Fruit fly (Drosophila melanogaster): ENCODE data around the gene CG8534.

CG8534 gene

DNA sequence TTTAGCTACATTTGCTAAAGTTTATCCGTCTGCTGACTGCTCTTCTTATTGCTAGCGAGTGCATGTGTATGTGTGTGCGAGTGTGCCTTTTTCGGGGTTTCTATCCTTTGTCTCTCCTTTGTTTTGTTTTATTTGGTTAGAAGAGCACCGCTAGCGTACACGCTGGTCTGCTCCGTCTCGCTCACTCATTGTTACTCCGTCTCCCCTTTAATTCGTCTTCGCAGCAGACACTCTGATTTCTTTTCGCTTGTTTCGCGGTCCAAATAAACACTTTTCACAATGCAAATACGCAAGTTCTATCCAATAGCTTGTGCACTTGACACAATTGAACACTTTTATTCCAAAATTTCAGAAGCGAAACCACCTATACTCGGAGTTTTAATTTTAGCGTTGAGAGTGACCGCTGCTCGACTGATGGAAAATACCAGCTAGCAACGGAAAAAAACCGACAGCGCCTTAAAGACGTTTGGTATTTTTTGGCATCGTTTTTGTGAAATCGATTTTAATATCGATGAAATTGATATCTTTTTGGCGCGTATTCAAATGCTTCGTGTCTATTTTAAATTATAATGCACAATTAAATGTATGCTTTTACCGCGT lies 3.5 kb upstream of the CG8534 start, which contains the start of gene FBXO11:
Gene FBXO11 (minus strand): TSS at position 423 of the 600 bp plus-strand sequence.
- no peak for TF ChIP-seq CG5204 (GFP tag; optimal IDR thresholded peaks at IDR 0.05)
- TF ChIP-seq Hr96 (GFP tag; optimal IDR thresholded peaks at IDR 0.05): peak; percentile 67
- TF ChIP-seq Mnt (GFP tag; optimal IDR thresholded peaks at IDR 0.05): peak; percentile 67
- TF ChIP-seq CG7045 (GFP tag; optimal IDR thresholded peaks at IDR 0.05): peak; percentile 68
- peak; percentile 79 for TF ChIP-seq CG12768 (GFP tag; optimal IDR thresholded peaks at IDR 0.05)
- TF ChIP-seq CG7101 (tag; optimal IDR thresholded peaks at IDR 0.05): peak; percentile 19
- TF ChIP-seq Crg-1 (GFP tag; optimal IDR thresholded peaks at IDR 0.05): peak; percentile 36
- peak; percentile 32 for TF ChIP-seq CG14711 (tag; optimal IDR thresholded peaks at IDR 0.05)
- peak; percentile 87 for TF ChIP-seq pad (GFP tag; optimal IDR thresholded peaks at IDR 0.05)
- TF ChIP-seq tj (GFP tag; optimal IDR thresholded peaks at IDR 0.05): peak; percentile 78
- peak; percentile 58 for TF ChIP-seq CG33017 (tag; optimal IDR thresholded peaks at IDR 0.05)
- TF ChIP-seq ovo (GFP tag; optimal IDR thresholded peaks at IDR 0.05): peak; percentile 2
- no peak for TF ChIP-seq bab1 (GFP tag; optimal IDR thresholded peaks at IDR 0.05)
- TF ChIP-seq kay (GFP tag; ENCODE audit: borderline replicate concordance): no peak
- peak; percentile 86 for TF ChIP-seq CG11617 (GFP tag; optimal IDR thresholded peaks at IDR 0.05)
- peak; percentile 37 for TF ChIP-seq Clk (GFP tag; optimal IDR thresholded peaks at IDR 0.05)
- peak; percentile 81 for TF ChIP-seq cic (GFP tag; optimal IDR thresholded peaks at IDR 0.05)
- TF ChIP-seq toe (GFP tag; optimal IDR thresholded peaks at IDR 0.05): no peak
- TF ChIP-seq CG1620 (GFP tag; optimal IDR thresholded peaks at IDR 0.05): no peak
- TF ChIP-seq cnc (optimal IDR thresholded peaks at IDR 0.05): no peak

DNA sequence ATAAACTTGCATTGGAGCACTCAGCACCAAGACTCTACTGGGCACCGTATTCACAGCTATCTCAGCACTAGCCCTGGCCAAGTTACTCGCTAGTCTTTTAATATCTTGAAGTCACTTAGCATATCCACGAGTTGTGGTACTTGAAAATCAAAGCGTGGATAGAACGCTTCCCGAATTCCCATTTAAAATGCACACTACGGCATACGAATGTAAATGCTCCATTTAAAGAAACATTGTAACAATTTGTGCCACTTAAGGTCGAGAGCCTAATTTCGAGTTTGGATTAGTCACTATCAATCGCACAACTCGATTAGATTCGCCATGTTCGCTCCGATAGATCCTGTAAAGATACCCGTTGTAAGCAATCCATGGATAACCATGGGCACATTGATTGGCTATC lies 1.3 kb downstream of the CG8534 start, which contains the start of gene eloF:
Gene eloF (plus strand): TSS at position 301 of the 400 bp plus-strand sequence.
- TF ChIP-seq tj (GFP tag; optimal IDR thresholded peaks at IDR 0.05): no peak
- no peak for TF ChIP-seq toe (GFP tag; optimal IDR thresholded peaks at IDR 0.05)
- no peak for TF ChIP-seq Hr96 (GFP tag; optimal IDR thresholded peaks at IDR 0.05)
- no peak for TF ChIP-seq Clk (GFP tag; optimal IDR thresholded peaks at IDR 0.05)
- TF ChIP-seq CG33017 (tag; optimal IDR thresholded peaks at IDR 0.05): no peak
- no peak for TF ChIP-seq pad (GFP tag; optimal IDR thresholded peaks at IDR 0.05)
- no peak for TF ChIP-seq Crg-1 (GFP tag; optimal IDR thresholded peaks at IDR 0.05)

DNA sequence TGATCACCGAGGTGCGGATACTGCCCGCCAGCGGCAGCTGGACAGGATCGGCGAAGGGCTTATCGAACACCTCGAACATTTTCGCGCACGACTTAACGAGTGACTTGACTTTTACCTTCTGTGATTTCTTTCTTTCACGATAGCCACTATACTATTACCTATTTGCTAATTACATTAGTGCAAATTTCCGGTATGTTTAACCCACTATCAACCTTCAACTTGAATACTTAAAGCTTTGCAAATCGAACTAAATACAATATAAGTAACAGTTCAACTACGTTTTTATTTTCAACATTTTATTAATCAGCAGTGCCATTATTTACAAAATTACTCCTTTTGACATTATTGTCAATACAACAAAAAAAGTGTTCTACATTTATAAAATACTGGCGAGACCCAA lies 4.3 kb downstream of the CG8534 start, which contains the start of gene CG16904:
Gene CG16904 (minus strand): TSS at position 101 of the 400 bp plus-strand sequence.
- TF ChIP-seq toe (GFP tag; optimal IDR thresholded peaks at IDR 0.05): no peak
- no peak for TF ChIP-seq kay (GFP tag; ENCODE audit: borderline replicate concordance)
- no peak for TF ChIP-seq Crg-1 (GFP tag; optimal IDR thresholded peaks at IDR 0.05)
- no peak for TF ChIP-seq CG12768 (GFP tag; optimal IDR thresholded peaks at IDR 0.05)
- no peak for TF ChIP-seq bab1 (GFP tag; optimal IDR thresholded peaks at IDR 0.05)
- TF ChIP-seq Hr96 (GFP tag; optimal IDR thresholded peaks at IDR 0.05): no peak
- TF ChIP-seq cnc (optimal IDR thresholded peaks at IDR 0.05): no peak
- no peak for TF ChIP-seq cic (GFP tag; optimal IDR thresholded peaks at IDR 0.05)
- TF ChIP-seq pad (GFP tag; optimal IDR thresholded peaks at IDR 0.05): no peak
- TF ChIP-seq CG33017 (tag; optimal IDR thresholded peaks at IDR 0.05): no peak
- no peak for TF ChIP-seq CG7101 (tag; optimal IDR thresholded peaks at IDR 0.05)
- no peak for TF ChIP-seq ovo (GFP tag; optimal IDR thresholded peaks at IDR 0.05)

DNA sequence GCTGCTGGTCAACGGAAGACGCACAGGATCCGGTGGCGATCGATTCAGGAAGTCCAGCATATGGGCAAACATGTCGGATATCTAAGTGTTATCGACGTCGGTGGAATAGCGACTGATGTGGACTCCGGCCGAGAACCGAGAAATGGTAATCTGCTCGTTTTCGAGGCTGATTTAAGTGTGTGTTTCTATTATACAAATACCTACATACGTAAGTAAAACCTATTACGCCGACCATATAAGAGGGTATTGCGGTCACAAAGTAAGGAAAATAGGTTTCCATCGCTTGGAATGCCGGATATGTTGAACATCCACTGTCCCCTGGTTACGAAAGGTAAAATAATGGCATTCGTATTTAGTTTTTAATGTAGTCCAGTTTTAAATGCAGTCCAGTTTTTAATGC lies 5.7 kb downstream of the CG8534 start, which contains the start of gene CG9459:
Gene CG9459 (minus strand): TSS at position 101 of the 400 bp plus-strand sequence.
- TF ChIP-seq CG7101 (tag; optimal IDR thresholded peaks at IDR 0.05) (no peak), CG1620 (GFP tag; optimal IDR thresholded peaks at IDR 0.05) (no peak), toe (GFP tag; optimal IDR thresholded peaks at IDR 0.05) (no peak), Crg-1 (GFP tag; optimal IDR thresholded peaks at IDR 0.05) (no peak), CG5204 (GFP tag; optimal IDR thresholded peaks at IDR 0.05) (no peak), CG11617 (GFP tag; optimal IDR thresholded peaks at IDR 0.05) (no peak), cnc (optimal IDR thresholded peaks at IDR 0.05) (no peak), tj (GFP tag; optimal IDR thresholded peaks at IDR 0.05) (no peak)

DNA sequence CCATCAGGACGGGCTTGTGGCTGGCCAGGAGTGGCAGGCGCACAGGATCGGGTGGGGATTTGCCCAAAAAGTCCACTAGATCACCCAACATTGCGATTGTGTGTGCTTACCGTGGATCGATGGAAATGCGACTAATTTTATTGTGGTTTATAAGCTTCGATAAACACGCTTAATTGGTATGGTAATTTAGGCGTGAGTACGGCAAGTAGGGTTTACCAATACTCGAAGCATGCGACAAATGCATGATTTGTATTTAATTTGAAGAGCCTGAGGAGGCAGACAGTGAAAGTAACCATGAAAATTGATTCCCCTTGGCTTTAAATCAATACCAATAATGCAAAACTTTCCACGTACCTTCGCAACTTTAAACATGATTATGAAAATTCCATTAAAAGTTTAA lies 7.2 kb downstream of the CG8534 start, which contains the start of gene CG9458:
Gene CG9458 (minus strand): TSS at position 101 of the 400 bp plus-strand sequence.
- no peak for TF ChIP-seq CG1620 (GFP tag; optimal IDR thresholded peaks at IDR 0.05)
- TF ChIP-seq CG33017 (tag; optimal IDR thresholded peaks at IDR 0.05): no peak
- no peak for TF ChIP-seq toe (GFP tag; optimal IDR thresholded peaks at IDR 0.05)
- no peak for TF ChIP-seq CG11617 (GFP tag; optimal IDR thresholded peaks at IDR 0.05)
- no peak for TF ChIP-seq CG12768 (GFP tag; optimal IDR thresholded peaks at IDR 0.05)
- no peak for TF ChIP-seq CG7045 (GFP tag; optimal IDR thresholded peaks at IDR 0.05)
- TF ChIP-seq Hr96 (GFP tag; optimal IDR thresholded peaks at IDR 0.05): no peak

DNA sequence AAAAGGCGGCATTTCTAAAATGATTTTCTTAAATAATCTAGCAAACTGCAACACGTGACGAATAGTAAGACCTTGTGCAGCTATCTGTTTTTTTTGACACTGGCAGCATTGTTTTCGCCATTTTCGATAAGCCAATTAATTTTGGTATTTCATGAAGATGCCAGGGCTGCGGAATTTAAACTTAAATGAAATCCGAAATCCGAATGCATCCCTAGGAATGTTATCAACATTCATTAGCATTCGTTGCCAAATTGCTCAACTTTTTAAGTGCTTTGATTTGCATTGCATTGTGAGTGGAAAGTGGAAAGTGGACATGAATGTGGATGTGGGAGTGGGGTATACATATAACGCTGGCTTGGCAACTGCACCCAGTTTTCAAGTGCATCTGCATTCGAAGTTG lies 8.5 kb downstream of the CG8534 start, which contains the start of gene CG42857:
Gene CG42857 (minus strand): TSS at position 101 of the 400 bp plus-strand sequence.
- TF ChIP-seq Clk (GFP tag; optimal IDR thresholded peaks at IDR 0.05): no peak
- no peak for TF ChIP-seq CG14711 (tag; optimal IDR thresholded peaks at IDR 0.05)
- no peak for TF ChIP-seq Hr96 (GFP tag; optimal IDR thresholded peaks at IDR 0.05)
- TF ChIP-seq pad (GFP tag; optimal IDR thresholded peaks at IDR 0.05): no peak
- no peak for TF ChIP-seq CG7045 (GFP tag; optimal IDR thresholded peaks at IDR 0.05)
- TF ChIP-seq cic (GFP tag; optimal IDR thresholded peaks at IDR 0.05): no peak
- no peak for TF ChIP-seq kay (GFP tag; ENCODE audit: borderline replicate concordance)
- TF ChIP-seq CG1620 (GFP tag; optimal IDR thresholded peaks at IDR 0.05): no peak

DNA sequence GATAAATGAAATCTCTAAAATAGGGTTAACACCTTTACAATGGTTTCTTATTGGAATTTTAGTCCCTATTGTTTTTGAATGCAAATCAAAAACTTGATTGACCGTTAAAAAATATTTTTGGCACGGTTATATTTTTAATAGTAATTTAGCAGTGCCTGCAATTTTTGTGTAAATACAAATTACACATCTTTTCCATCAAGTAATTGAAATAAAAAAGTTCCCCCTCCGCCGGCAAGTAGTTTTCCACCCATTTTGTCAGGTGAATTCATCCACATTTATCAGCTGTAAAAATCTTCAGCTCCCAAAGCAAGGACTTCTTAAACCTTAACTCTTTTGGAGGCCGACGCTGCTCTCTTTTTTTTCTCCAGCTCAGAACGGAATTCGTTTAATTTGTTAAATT lies 11.2 kb downstream of the CG8534 start, which contains the start of gene CG34302:
Gene CG34302 (minus strand): TSS at position 101 of the 400 bp plus-strand sequence.
- no peak for TF ChIP-seq bab1 (GFP tag; optimal IDR thresholded peaks at IDR 0.05)
- TF ChIP-seq CG11617 (GFP tag; optimal IDR thresholded peaks at IDR 0.05): no peak
- no peak for TF ChIP-seq CG12768 (GFP tag; optimal IDR thresholded peaks at IDR 0.05)
- TF ChIP-seq CG14711 (tag; optimal IDR thresholded peaks at IDR 0.05): no peak
- no peak for TF ChIP-seq CG33017 (tag; optimal IDR thresholded peaks at IDR 0.05)
- no peak for TF ChIP-seq pad (GFP tag; optimal IDR thresholded peaks at IDR 0.05)
- no peak for TF ChIP-seq ovo (GFP tag; optimal IDR thresholded peaks at IDR 0.05)
- no peak for TF ChIP-seq toe (GFP tag; optimal IDR thresholded peaks at IDR 0.05)
- no peak for TF ChIP-seq tj (GFP tag; optimal IDR thresholded peaks at IDR 0.05)
- TF ChIP-seq kay (GFP tag; ENCODE audit: borderline replicate concordance): no peak

Measured in whole organism, adult.